Fruit fly (Drosophila melanogaster) whole organism, embryonic: Measurements from ENCODE around the gene EAChm.

Experiments
- Bdp1 ChIP-seq: fragments of 200-800 bp; sonication (Bioruptor generic); optimal IDR thresholded peaks from 3 replicates; lab custom pipeline; 2016; ENCODE audit warnings: missing biosample characterization, missing genetic modification characterization
- CG10209 ChIP-seq: fragments of 200-800 bp; sonication (Bioruptor generic); optimal IDR thresholded peaks from 3 replicates; lab custom pipeline; 2017; ENCODE audit warnings: missing biosample characterization, mild to moderate bottlenecking, missing genetic modification characterization, missing genetic modification reagents
- CG1024 ChIP-seq: fragments of 200-800 bp; sonication (Bioruptor generic); IDR thresholded peaks from 2 replicates; pipeline ENCODE4 v1.3.6; 2022; ENCODE audit warnings: missing biosample characterization, missing genetic modification characterization
- CG10267 ChIP-seq: fragments of 200-800 bp; sonication (Bioruptor generic); optimal IDR thresholded peaks from 2 replicates; lab custom pipeline; 2018; ENCODE audit warnings: missing biosample characterization, mild to moderate bottlenecking, missing genetic modification characterization, moderate library complexity
- CG11723 ChIP-seq: fragments of 200-800 bp; sonication (Bioruptor generic); optimal IDR thresholded peaks from 2 replicates; lab custom pipeline; 2017; ENCODE audit warnings: missing biosample characterization, mild to moderate bottlenecking, missing genetic modification characterization
- CG12104 ChIP-seq: fragments of 200-800 bp; sonication (Bioruptor generic); optimal IDR thresholded peaks from 3 replicates; lab custom pipeline; 2016; ENCODE audit warnings: missing biosample characterization, missing genetic modification characterization
- CG12299 ChIP-seq: fragments of 200-800 bp; sonication (Bioruptor generic); optimal IDR thresholded peaks from 2 replicates; lab custom pipeline; 2018; ENCODE audit warnings: missing biosample characterization, mild to moderate bottlenecking, missing genetic modification characterization
- CG12391 ChIP-seq: fragments of 200-800 bp; sonication (Bioruptor generic); optimal IDR thresholded peaks from 3 replicates; lab custom pipeline; 2018; ENCODE audit warnings: missing biosample characterization, mild to moderate bottlenecking, missing genetic modification characterization, moderate library complexity
- CG15011 ChIP-seq: fragments of 200-800 bp; sonication (Bioruptor generic); optimal IDR thresholded peaks from 3 replicates; lab custom pipeline; 2018; ENCODE audit warnings: missing biosample characterization, mild to moderate bottlenecking, missing genetic modification characterization
- CG16779 ChIP-seq: fragments of 200-800 bp; sonication (Bioruptor generic); IDR thresholded peaks from 2 replicates; pipeline ENCODE4 v1.3.6; 2022; ENCODE audit warnings: missing biosample characterization, missing genetic modification characterization
- CG17385 ChIP-seq: fragments of 200-800 bp; sonication (Bioruptor generic); optimal IDR thresholded peaks from 3 replicates; lab custom pipeline; 2018; ENCODE audit warnings: missing biosample characterization, mild to moderate bottlenecking, missing genetic modification characterization
- CG17829 ChIP-seq: fragments of 200-800 bp; optimal IDR thresholded peaks from 2 replicates; lab custom pipeline; 2019; ENCODE audit warnings: missing biosample characterization, mild to moderate bottlenecking, missing genetic modification characterization, moderate library complexity
- CG18011 ChIP-seq: fragments of 200-800 bp; sonication (Bioruptor generic); optimal IDR thresholded peaks from 2 replicates; lab custom pipeline; 2017; ENCODE audit warnings: missing biosample characterization, missing genetic modification characterization, mild to moderate bottlenecking, moderate library complexity, missing genotype
- CG18262 ChIP-seq: fragments of 200-800 bp; optimal IDR thresholded peaks from 3 replicates; lab custom pipeline; 2019; ENCODE audit warnings: missing biosample characterization, mild to moderate bottlenecking, missing genetic modification characterization, moderate library complexity
- CG18619 ChIP-seq: fragments of 200-800 bp; sonication (Bioruptor generic); optimal IDR thresholded peaks from 3 replicates; lab custom pipeline; 2017; ENCODE audit warnings: missing biosample characterization, mild to moderate bottlenecking, missing genetic modification characterization
- CG2116 ChIP-seq: fragments of 200-800 bp; sonication (Bioruptor generic); optimal IDR thresholded peaks from 3 replicates; lab custom pipeline; 2018; ENCODE audit warnings: missing biosample characterization, mild to moderate bottlenecking, missing genetic modification characterization
- CG3281 ChIP-seq: fragments of 200-800 bp; sonication (Bioruptor generic); optimal IDR thresholded peaks from 3 replicates; lab custom pipeline; 2017; ENCODE audit warnings: missing biosample characterization, mild to moderate bottlenecking, missing genetic modification characterization
- CG33213 ChIP-seq: fragments of 200-800 bp; sonication (Bioruptor generic); optimal IDR thresholded peaks from 3 replicates; lab custom pipeline; 2016; ENCODE audit warnings: missing biosample characterization, missing genetic modification characterization
- CG4360 ChIP-seq: fragments of 200-800 bp; sonication (Bioruptor generic); IDR thresholded peaks from 2 replicates; pipeline ENCODE4 v1.3.6; 2022; ENCODE audit warnings: missing biosample characterization, missing genetic modification characterization
- CG8281 ChIP-seq: fragments of 200-800 bp; sonication (Bioruptor generic); optimal IDR thresholded peaks from 2 replicates; lab custom pipeline; 2018; ENCODE audit warnings: missing biosample characterization, mild to moderate bottlenecking, missing genetic modification characterization, moderate library complexity
- CG8478 ChIP-seq: fragments of >200 bp; optimal IDR thresholded peaks from 2 replicates; lab custom pipeline; 2018
- E2f1 ChIP-seq: fragments of 200-800 bp; sonication (Bioruptor generic); IDR thresholded peaks from 2 replicates; pipeline ENCODE4 v1.3.6; 2022; ENCODE audit warnings: missing biosample characterization, missing genetic modification characterization
- Eip74EF ChIP-seq, 2 experiments: fragments of 200-800 bp in 1 of 2; fragments of >200 bp in 1 of 2; sonication (Bioruptor generic) in 1 of 2; optimal IDR thresholded peaks; 2 replicates each; lab custom pipeline; 2017 to 2019; ENCODE audit warnings: missing biosample characterization in 2 of 2, missing genetic modification characterization in 2 of 2, mild to moderate bottlenecking in 1 of 2, moderate library complexity in 1 of 2
- Fer1 ChIP-seq: fragments of 200-800 bp; sonication (Bioruptor generic); optimal IDR thresholded peaks from 2 replicates; lab custom pipeline; 2017; ENCODE audit warnings: missing biosample characterization, mild to moderate bottlenecking, missing genetic modification characterization
- Hmr ChIP-seq: fragments of 200-800 bp; sonication (Bioruptor generic); optimal IDR thresholded peaks from 3 replicates; lab custom pipeline; 2017; ENCODE audit warnings: mild to moderate bottlenecking, missing biosample characterization, missing genetic modification reagents, missing genetic modification characterization
- Scr ChIP-seq: fragments of 200-800 bp; sonication (Bioruptor generic); IDR thresholded peaks from 2 replicates; pipeline ENCODE4 v1.3.6; 2022; ENCODE audit warnings: missing biosample characterization, missing genetic modification characterization; ENCODE audit not compliant: partially characterized antibody
- Sry-δ ChIP-seq: fragments of 200-800 bp; sonication (Bioruptor generic); optimal IDR thresholded peaks from 2 replicates; lab custom pipeline; 2016; ENCODE audit warnings: missing biosample characterization, missing genetic modification characterization
- Trl ChIP-seq, 3 experiments: fragments of >200 bp in 2 of 3; fragments of 200-800 bp in 1 of 3; sonication (Bioruptor generic) in 1 of 3; optimal IDR thresholded peaks; 2 replicates in 1 of 3; 3 replicates in 2 of 3; lab custom pipeline; 2016 to 2017; ENCODE audit warnings: missing biosample characterization in 1 of 3, missing genetic modification characterization in 1 of 3
- bcd ChIP-seq: fragments of 200-800 bp; sonication (Bioruptor generic); optimal IDR thresholded peaks from 2 replicates; lab custom pipeline; 2017; ENCODE audit warnings: missing biosample characterization, mild to moderate bottlenecking, missing genetic modification characterization
- cad ChIP-seq: fragments of >200 bp; optimal IDR thresholded peaks from 2 replicates; lab custom pipeline; 2017; ENCODE audit warnings: missing biosample characterization, missing genetic modification characterization
- cwo ChIP-seq: fragments of 200-800 bp; sonication (Bioruptor generic); optimal IDR thresholded peaks from 3 replicates; lab custom pipeline; 2017; ENCODE audit warnings: missing biosample characterization, missing genetic modification characterization, mild to moderate bottlenecking, moderate library complexity, missing genetic modification reagents
- gem ChIP-seq: fragments of 200-800 bp; sonication (Bioruptor generic); optimal IDR thresholded peaks from 2 replicates; lab custom pipeline; 2019; ENCODE audit warnings: missing biosample characterization, mild to moderate bottlenecking, missing genetic modification characterization, moderate library complexity
- gro ChIP-seq: fragments of 200-800 bp; sonication (Bioruptor generic); optimal IDR thresholded peaks from 2 replicates; lab custom pipeline; 2016; ENCODE audit warnings: missing biosample characterization, missing genetic modification characterization
- hb ChIP-seq: fragments of 200-800 bp; sonication (Bioruptor generic); IDR thresholded peaks from 3 replicates; pipeline ENCODE4 v1.3.6; 2022; ENCODE audit warnings: missing biosample characterization, missing genetic modification characterization; ENCODE audit not compliant: partially characterized antibody
- hbn ChIP-seq: fragments of 200-800 bp; sonication (Bioruptor generic); IDR thresholded peaks from 2 replicates; pipeline ENCODE4 v1.3.6; 2022; ENCODE audit warnings: missing biosample characterization, missing genetic modification characterization; ENCODE audit not compliant: partially characterized antibody
- ind ChIP-seq: fragments of 200-800 bp; sonication (Bioruptor generic); optimal IDR thresholded peaks from 3 replicates; lab custom pipeline; 2016; ENCODE audit warnings: missing biosample characterization, missing genetic modification characterization
- knrl ChIP-seq: fragments of 200-800 bp; sonication (Bioruptor generic); IDR thresholded peaks from 3 replicates; pipeline ENCODE4 v1.3.6; 2022; ENCODE audit warnings: missing biosample characterization, missing genetic modification characterization; ENCODE audit not compliant: partially characterized antibody
- maf-S ChIP-seq: fragments of 200-800 bp; sonication (Bioruptor generic); optimal IDR thresholded peaks from 2 replicates; lab custom pipeline; 2016; ENCODE audit warnings: missing biosample characterization, missing genetic modification characterization
- mirr ChIP-seq: fragments of 200-800 bp; sonication (Bioruptor generic); optimal IDR thresholded peaks from 3 replicates; lab custom pipeline; 2018; ENCODE audit warnings: missing biosample characterization, mild to moderate bottlenecking, missing genetic modification characterization
- pho ChIP-seq: fragments of 200-800 bp; sonication (Bioruptor generic); optimal IDR thresholded peaks from 2 replicates; lab custom pipeline; 2016; ENCODE audit warnings: missing biosample characterization, missing genetic modification characterization
- pnt ChIP-seq: fragments of 200-800 bp; sonication (Bioruptor generic); optimal IDR thresholded peaks from 3 replicates; lab custom pipeline; 2016; ENCODE audit warnings: missing biosample characterization, missing genetic modification characterization
- repo ChIP-seq: fragments of 200-800 bp; sonication (Bioruptor generic); optimal IDR thresholded peaks from 2 replicates; lab custom pipeline; 2016; ENCODE audit warnings: missing biosample characterization, missing genetic modification characterization
- rib ChIP-seq: fragments of 200-800 bp; sonication (Bioruptor generic); IDR thresholded peaks from 2 replicates; pipeline ENCODE4 v1.3.6; 2022; ENCODE audit warnings: missing biosample characterization, missing genetic modification characterization
- scrt ChIP-seq: fragments of 200-800 bp; sonication (Bioruptor generic); optimal IDR thresholded peaks from 2 replicates; lab custom pipeline; 2018; ENCODE audit warnings: missing biosample characterization, mild to moderate bottlenecking, missing genetic modification characterization, moderate library complexity
- sob ChIP-seq: fragments of 200-800 bp; sonication (Bioruptor generic); IDR thresholded peaks from 2 replicates; pipeline ENCODE4 v1.3.6; 2022; ENCODE audit warnings: missing biosample characterization, missing genetic modification characterization
- sr ChIP-seq: fragments of 200-800 bp; sonication (Bioruptor generic); IDR thresholded peaks from 3 replicates; pipeline ENCODE4 v1.3.6; 2022; ENCODE audit warnings: missing biosample characterization, missing genetic modification characterization
- tx ChIP-seq: fragments of 200-800 bp; sonication (Bioruptor generic); optimal IDR thresholded peaks from 2 replicates; lab custom pipeline; 2016; ENCODE audit warnings: missing biosample characterization, missing genetic modification characterization

Gene EAChm

DNA sequence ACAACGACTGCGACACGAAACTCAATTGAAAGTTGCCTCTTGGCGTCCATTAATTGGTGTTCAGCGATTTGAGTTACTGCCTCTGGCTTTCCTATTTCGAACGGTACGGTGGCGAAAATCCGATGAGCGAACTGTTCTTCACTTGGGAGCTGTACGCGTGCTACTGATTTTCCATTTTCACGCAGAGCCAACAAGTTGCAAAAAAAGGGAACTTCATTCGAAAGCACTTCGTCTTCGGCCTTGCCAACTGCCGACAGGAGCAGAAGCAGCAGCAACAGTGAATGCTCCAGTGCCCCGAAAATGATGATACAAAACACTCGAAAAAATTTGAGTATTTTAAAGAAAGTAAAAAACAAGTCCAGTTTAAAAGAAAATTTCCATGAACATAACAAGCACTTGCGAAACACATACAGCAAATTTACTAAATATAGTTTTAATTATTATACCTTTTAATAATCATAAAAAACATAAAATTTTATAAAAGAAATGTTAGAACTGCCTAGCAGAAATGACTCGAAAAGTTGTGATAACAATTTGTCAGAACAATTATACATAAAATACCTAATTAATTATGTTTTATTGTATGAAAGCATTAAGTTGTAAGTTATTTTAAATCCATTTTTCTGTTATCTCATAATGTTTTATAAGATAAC lies 20.4 kb upstream of the EAChm start (continued):
- TF ChIP-seq CG3281 (GFP tag; lab: Kevin White, UChicago): peak; percentile 63
- peak; percentile 54 for TF ChIP-seq CG12391 (tag; lab: Kevin White, UChicago)
- peak; percentile 21 for TF ChIP-seq CG12104 (GFP tag; lab: Kevin White, UChicago)
- peak; percentile 44 for TF ChIP-seq CG10267
- TF ChIP-seq Scr (GFP tag; lab: Robert Waterston, UW): no peak
- peak in 1 of 2 experiments; percentile 30 for TF ChIP-seq Eip74EF (GFP tag; optimal IDR thresholded peaks at IDR 0.05; lab: Kevin White, UChicago)
- peak; percentile 55 for TF ChIP-seq CG18262 (tag; lab: Kevin White, UChicago)
- TF ChIP-seq CG17385 (GFP tag; lab: Kevin White, UChicago): peak; percentile 38
- peak; percentile 26 for TF ChIP-seq CG17829 (tag; lab: Kevin White, UChicago)
- TF ChIP-seq CG18011 (GFP tag; lab: Kevin White, UChicago): no peak
- no peak for TF ChIP-seq mirr (GFP tag; lab: Kevin White, UChicago)
- TF ChIP-seq CG11723 (GFP tag; lab: Kevin White, UChicago): peak; percentile 6
- TF ChIP-seq Fer1 (GFP tag; lab: Kevin White, UChicago): peak; percentile 67
- TF ChIP-seq gro (GFP tag; lab: Kevin White, UChicago): no peak
- TF ChIP-seq CG12299 (tag; lab: Kevin White, UChicago): peak; percentile 24
- TF ChIP-seq CG33213: no peak

dm6 chr3L:15034714-15035076 lies 19.9 kb upstream of the EAChm start:
- TF ChIP-seq Bdp1 (GFP tag; lab: Kevin White, UChicago) (no peak), Sry-δ (GFP tag; lab: Kevin White, UChicago) (no peak), scrt (GFP tag; lab: Kevin White, UChicago) (peak; percentile 98), Trl (optimal IDR thresholded peaks at IDR 0.05; lab: Kevin White, UChicago) (peak in 1 of 2 experiments; percentile 16), Trl (GFP tag; optimal IDR thresholded peaks at IDR 0.05; lab: Kevin White, UChicago) (no peak)
- TF ChIP-seq, all 482 proteins: peak for 2

DNA sequence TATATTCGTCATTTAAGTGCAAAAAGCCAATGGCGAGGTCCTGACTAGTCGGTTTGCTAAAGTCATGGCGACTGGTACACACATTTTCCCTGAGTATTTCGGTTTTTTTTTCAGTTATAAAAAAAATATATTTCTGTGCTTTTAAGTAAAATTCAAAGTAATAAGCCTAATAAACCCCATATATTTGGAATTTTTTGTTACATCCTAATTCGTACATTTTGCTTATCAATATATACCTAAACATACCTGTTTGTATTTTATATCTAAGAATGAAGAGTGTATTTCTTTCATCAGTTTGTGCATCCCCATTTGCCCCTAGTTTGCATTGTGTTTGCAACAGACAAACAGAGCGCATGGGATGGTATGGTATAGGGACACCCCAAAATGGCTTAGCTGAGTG lies 19.0 kb upstream of the EAChm start:
- TF ChIP-seq ind (GFP tag; lab: Kevin White, UChicago): peak; percentile 9
- no peak for TF ChIP-seq scrt (GFP tag; lab: Kevin White, UChicago)
- TF ChIP-seq CG1024: no peak
- no peak for TF ChIP-seq hbn (GFP tag; lab: Robert Waterston, UW)
- no peak for TF ChIP-seq knrl (GFP tag; lab: Robert Waterston, UW)
- no peak for TF ChIP-seq maf-S (GFP tag; lab: Kevin White, UChicago)
- no peak for TF ChIP-seq hb (GFP tag; lab: Robert Waterston, UW)
- peak; percentile 7 for TF ChIP-seq pho (GFP tag; lab: Kevin White, UChicago)
- TF ChIP-seq Hmr (GFP tag; lab: Kevin White, UChicago): peak; percentile 45
- no peak for TF ChIP-seq rib (GFP tag; lab: Robert Waterston, UW)
- no peak for TF ChIP-seq CG8478 (lab: Kevin White, UChicago)
- no peak for TF ChIP-seq CG15011 (GFP tag; lab: Kevin White, UChicago)
- peak; percentile 22 for TF ChIP-seq cwo (GFP tag; lab: Kevin White, UChicago)
- TF ChIP-seq CG18619 (GFP tag; lab: Kevin White, UChicago): no peak
- TF ChIP-seq gem: peak; percentile 31
- TF ChIP-seq pnt: no peak
- no peak for TF ChIP-seq CG16779
- TF ChIP-seq E2f1 (GFP tag; lab: Robert Waterston, UW): no peak
- no peak for TF ChIP-seq CG4360
- no peak for TF ChIP-seq cad (GFP tag; lab: Kevin White, UChicago)
- TF ChIP-seq CG2116: no peak
- no peak for TF ChIP-seq repo (GFP tag; lab: Kevin White, UChicago)
- TF ChIP-seq CG8281: no peak
- TF ChIP-seq sob: no peak
- TF ChIP-seq CG10209 (GFP tag; lab: Kevin White, UChicago): no peak
- no peak for TF ChIP-seq bcd (GFP tag; lab: Kevin White, UChicago)
- TF ChIP-seq CG11723 (GFP tag; lab: Kevin White, UChicago): no peak
- TF ChIP-seq tx: no peak
- no peak for TF ChIP-seq sr (GFP tag; lab: Robert Waterston, UW)
